Worm (Caenorhabditis elegans) whole organism, L2 larva: Measurements from ENCODE around the gene scc-1.

Experiments
- fos-1 ChIP-seq: fragments of 150-350 bp; optimal IDR thresholded peaks from 2 replicates; lab custom pipeline; 2014; ENCODE audit warnings: missing biosample characterization, missing genetic modification characterization
- nhr-237 ChIP-seq: fragments of 150-350 bp; optimal IDR thresholded peaks from 2 replicates; lab custom pipeline; 2014; ENCODE audit warnings: missing biosample characterization, missing genetic modification characterization
- snpc-4 ChIP-seq: fragments of 150-350 bp; optimal IDR thresholded peaks from 2 replicates; lab custom pipeline; 2014; ENCODE audit warnings: missing biosample characterization, missing genetic modification characterization
- ztf-4 ChIP-seq: fragments of 150-350 bp; optimal IDR thresholded peaks from 2 replicates; lab custom pipeline; 2014; ENCODE audit warnings: missing biosample characterization, missing genetic modification characterization

DNA sequence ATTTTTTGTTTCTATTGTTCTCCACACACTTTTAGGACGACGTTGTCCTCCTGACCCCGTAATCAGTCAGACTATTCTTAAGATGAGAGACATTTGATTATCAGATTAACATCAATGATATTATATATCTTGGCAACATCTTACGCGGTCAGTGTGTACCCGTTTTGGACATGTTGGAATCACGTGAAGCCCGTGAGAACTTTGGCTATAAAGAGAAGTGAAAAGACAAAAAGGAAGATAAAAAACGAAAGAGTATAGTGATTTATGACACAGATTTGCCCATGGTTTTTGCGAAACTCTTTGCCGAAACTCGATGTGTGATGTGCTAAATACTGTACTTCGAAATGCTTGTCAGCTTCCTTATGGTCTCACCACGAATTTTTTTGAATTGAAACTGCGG, 46.8 kb downstream of the scc-1 start:
- TF ChIP-seq snpc-4, result no peak
- TF ChIP-seq ztf-4 (tag; lab: Kevin White, UChicago), result peak; percentile 50
- TF ChIP-seq nhr-237 (tag; lab: Kevin White, UChicago), result no peak
- peak; percentile 39 for TF ChIP-seq fos-1 (tag; lab: Kevin White, UChicago)
